Fruit fly (Drosophila melanogaster) whole organism, prepupa: Measurements from ENCODE around the gene CG17598.

Source experiments
- Blimp-1 ChIP-seq: fragments of 200-800 bp; sonication (Bioruptor generic); optimal IDR thresholded peaks from 3 replicates; lab custom pipeline; 2017; ENCODE audit warnings: missing biosample characterization, missing genetic modification characterization, mild to moderate bottlenecking, moderate library complexity, missing genetic modification reagents
- CG15336 ChIP-seq: fragments of 200-800 bp; sonication (Bioruptor generic); IDR thresholded peaks from 2 replicates; pipeline ENCODE4 v1.3.6; 2022; ENCODE audit warnings: missing biosample characterization, missing genetic modification characterization
- CG1621 ChIP-seq: fragments of 200-800 bp; sonication (Bioruptor generic); optimal IDR thresholded peaks from 3 replicates; lab custom pipeline; 2018; ENCODE audit warnings: missing biosample characterization, mild to moderate bottlenecking, missing genetic modification characterization
- CG3032 ChIP-seq: fragments of 200-800 bp; optimal IDR thresholded peaks from 2 replicates; lab custom pipeline; 2019; ENCODE audit warnings: missing biosample characterization, mild to moderate bottlenecking, missing genetic modification characterization, moderate library complexity
- CG34406 ChIP-seq: fragments of 200-800 bp; sonication (Bioruptor generic); optimal IDR thresholded peaks from 3 replicates; lab custom pipeline; 2016; ENCODE audit warnings: missing biosample characterization, missing genetic modification characterization
- Eip75B ChIP-seq: fragments of 200-800 bp; sonication (Bioruptor generic); optimal IDR thresholded peaks from 3 replicates; lab custom pipeline; 2016; ENCODE audit warnings: missing biosample characterization, missing genetic modification characterization
- Gug ChIP-seq: fragments of 200-800 bp; sonication (Bioruptor generic); IDR thresholded peaks from 2 replicates; pipeline ENCODE4 v1.3.6; 2022; ENCODE audit warnings: missing biosample characterization, missing genetic modification characterization
- Met ChIP-seq: fragments of 200-800 bp; sonication (Bioruptor generic); optimal IDR thresholded peaks from 3 replicates; lab custom pipeline; 2016; ENCODE audit warnings: missing biosample characterization, missing genetic modification characterization
- Sox102F ChIP-seq: fragments of 200-800 bp; sonication (Bioruptor generic); optimal IDR thresholded peaks from 2 replicates; lab custom pipeline; 2016; ENCODE audit warnings: missing biosample characterization, mild to moderate bottlenecking, missing genetic modification characterization
- Sox14 ChIP-seq: fragments of 200-800 bp; sonication (Bioruptor generic); optimal IDR thresholded peaks from 3 replicates; lab custom pipeline; 2016; ENCODE audit warnings: missing biosample characterization, missing genetic modification characterization
- dac ChIP-seq: fragments of 200-800 bp; sonication (Bioruptor generic); optimal IDR thresholded peaks from 2 replicates; lab custom pipeline; 2017; ENCODE audit warnings: missing biosample characterization, mild to moderate bottlenecking, missing genetic modification characterization
- fd59A ChIP-seq: fragments of 200-800 bp; sonication (Bioruptor generic); optimal IDR thresholded peaks from 2 replicates; lab custom pipeline; 2017; ENCODE audit warnings: missing biosample characterization, mild to moderate bottlenecking, missing genetic modification characterization, missing genetic modification reagents
- vri ChIP-seq: fragments of 200-800 bp; sonication (Bioruptor generic); optimal IDR thresholded peaks from 3 replicates; lab custom pipeline; 2016; ENCODE audit warnings: missing biosample characterization, mild to moderate bottlenecking, missing genetic modification characterization

dm6 chrX:22487667-22488593 lies 52.3 kb downstream of the CG17598 start:
- TF ChIP-seq Blimp-1 (no peak), fd59A (GFP tag; lab: Kevin White, UChicago) (no peak), CG15336 (GFP tag; lab: Robert Waterston, UW) (peak; percentile 37), Eip75B (GFP tag; lab: Kevin White, UChicago) (peak; percentile 26), CG3032 (tag; lab: Kevin White, UChicago) (peak; percentile 46), Met (GFP tag; lab: Kevin White, UChicago) (peak; percentile 22), CG1621 (tag; lab: Kevin White, UChicago) (no peak), CG34406 (peak; percentile 25), Sox14 (GFP tag; lab: Kevin White, UChicago) (no peak), Gug (GFP tag; lab: Robert Waterston, UW) (no peak), dac (no peak), Sox102F (GFP tag; lab: Kevin White, UChicago) (no peak), vri (GFP tag; lab: Kevin White, UChicago) (no peak)
